Fruit fly (Drosophila melanogaster): ENCODE results near the gene CG9806.

DNA sequence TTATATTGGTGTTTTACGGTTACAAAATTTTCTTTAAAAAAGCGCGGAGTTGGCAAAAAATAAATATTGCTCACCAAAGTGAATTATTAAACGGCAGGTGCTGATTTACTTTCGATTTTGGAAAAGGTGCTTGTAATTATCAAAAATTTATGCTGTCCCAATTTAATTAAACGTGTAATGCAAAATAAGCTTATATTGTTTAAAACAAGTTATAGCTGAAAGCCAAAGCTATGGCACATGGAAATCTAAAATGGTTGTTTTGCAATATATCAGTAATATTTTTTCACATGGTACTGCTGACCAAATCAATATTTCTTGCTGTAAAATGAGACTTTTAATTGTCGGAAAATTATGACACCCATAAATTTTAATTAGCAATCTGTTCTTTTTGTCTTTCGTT lies 40.7 kb downstream of the CG9806 start:
- TF ChIP-seq CG8478 (optimal IDR thresholded peaks at IDR 0.05) = no peak
- TF ChIP-seq CTCF (optimal IDR thresholded peaks at IDR 0.05) = no peak

Measured in S2 (cell line).